Worm (Caenorhabditis elegans) whole organism, early embryonic: Measurements from ENCODE around the gene lev-9.

Experiments used
- flt-1 ChIP-seq: fragments of 200-800 bp; sonication (Bioruptor generic); IDR thresholded peaks from 2 replicates; pipeline ENCODE4 v1.3.6; 2022; ENCODE audit warnings: missing genetic modification characterization, missing compliant biosample characterization
- hmg-4 ChIP-seq: fragments of 200-800 bp; sonication (Bioruptor generic); optimal IDR thresholded peaks from 2 replicates; lab custom pipeline; 2018; ENCODE audit warnings: mild to moderate bottlenecking, missing genetic modification characterization, missing compliant biosample characterization

ce11 chrX:6319546-6319945, 28.0 kb upstream of the lev-9 start, which contains the start of gene chtb-3:
- TF ChIP-seq flt-1 (GFP tag; lab: Robert Waterston, UW) (no peak), hmg-4 (GFP tag; lab: Kevin White, UChicago) (no peak)
